Worm (Caenorhabditis elegans) whole organism, early embryonic: ENCODE results near the gene Y26G10.4.

Source experiments
- ceh-13 ChIP-seq: fragments of 200-800 bp; sonication (Bioruptor generic); optimal IDR thresholded peaks from 2 replicates; lab custom pipeline; 2018; ENCODE audit warnings: mild to moderate bottlenecking, missing genetic modification characterization, missing compliant biosample characterization

The Y26G10.4 gene

ce11 chrV:17650427-17650826 lies 48.6 kb downstream of the Y26G10.4 start, which contains the start of gene fbxa-192:
fbxa-192 (minus strand) TSS chrV:17650527.
- TF ChIP-seq ceh-13 (GFP tag; lab: Kevin White, UChicago), result no peak
